Worm (Caenorhabditis elegans) whole organism, early embryonic: ENCODE measurements around the gene F13E9.15.

Source experiments
- B0310.2 ChIP-seq: sonication (generic microtip); optimal IDR thresholded peaks from 2 replicates; lab custom pipeline; 2016; ENCODE audit warnings: mild to moderate bottlenecking, missing genetic modification characterization, missing compliant biosample characterization
- F13C5.2 ChIP-seq: sonication (generic microtip); optimal IDR thresholded peaks from 2 replicates; lab custom pipeline; 2017; ENCODE audit warnings: mild to moderate bottlenecking, missing genetic modification characterization, inconsistent platforms, missing compliant biosample characterization
- aly-1 ChIP-seq: sonication (generic microtip); optimal IDR thresholded peaks from 2 replicates; lab custom pipeline; 2016; ENCODE audit warnings: missing genetic modification characterization, missing compliant biosample characterization
- ama-1 ChIP-seq: fragments of 150-350 bp; optimal IDR thresholded peaks from 2 replicates; lab custom pipeline; 2014
- ceh-13 ChIP-seq: fragments of 200-800 bp; sonication (Bioruptor generic); optimal IDR thresholded peaks from 2 replicates; lab custom pipeline; 2018; ENCODE audit warnings: mild to moderate bottlenecking, missing genetic modification characterization, missing compliant biosample characterization
- ceh-36 ChIP-seq: sonication (generic microtip); optimal IDR thresholded peaks from 2 replicates; lab custom pipeline; 2016; ENCODE audit warnings: missing genetic modification characterization, inconsistent platforms, missing compliant biosample characterization
- ets-7 ChIP-seq: sonication (generic microtip); optimal IDR thresholded peaks from 2 replicates; lab custom pipeline; 2016; ENCODE audit warnings: missing genotype, missing genetic modification characterization, missing compliant biosample characterization
- flt-1 ChIP-seq: fragments of 200-800 bp; sonication (Bioruptor generic); IDR thresholded peaks from 2 replicates; pipeline ENCODE4 v1.3.6; 2022; ENCODE audit warnings: missing genetic modification characterization, missing compliant biosample characterization
- hmbx-1 ChIP-seq: sonication (generic microtip); optimal IDR thresholded peaks from 2 replicates; lab custom pipeline; 2016; ENCODE audit warnings: mild to moderate bottlenecking, missing genetic modification characterization, missing compliant biosample characterization
- hmg-4 ChIP-seq: fragments of 200-800 bp; sonication (Bioruptor generic); optimal IDR thresholded peaks from 2 replicates; lab custom pipeline; 2018; ENCODE audit warnings: mild to moderate bottlenecking, missing genetic modification characterization, missing compliant biosample characterization
- hnd-1 ChIP-seq: sonication (generic microtip); optimal IDR thresholded peaks from 2 replicates; lab custom pipeline; 2016; ENCODE audit warnings: missing genetic modification characterization, missing compliant biosample characterization
- pes-1 ChIP-seq: fragments of 200-800 bp; sonication (Bioruptor generic); IDR thresholded peaks from 2 replicates; pipeline ENCODE4 v1.3.6; 2022; ENCODE audit warnings: missing genetic modification reagents, missing genetic modification characterization, missing compliant biosample characterization
- scrt-1 ChIP-seq: fragments of 200-800 bp; sonication (Bioruptor generic); IDR thresholded peaks from 2 replicates; pipeline ENCODE4 v1.3.6; 2022; ENCODE audit warnings: missing genetic modification characterization, missing compliant biosample characterization
- sea-1 ChIP-seq: fragments of 200-800 bp; sonication (Bioruptor generic); conservative IDR thresholded peaks from 2 replicates; pipeline ENCODE4 v1.3.6; 2022; ENCODE audit warnings: missing genetic modification characterization, missing compliant biosample characterization
- tbx-11 ChIP-seq: fragments of 200-800 bp; sonication (Bioruptor generic); IDR thresholded peaks from 2 replicates; pipeline ENCODE4 v1.3.6; 2022; ENCODE audit warnings: missing genetic modification characterization, missing compliant biosample characterization
- tbx-37 ChIP-seq: fragments of 200-800 bp; sonication (Bioruptor generic); conservative IDR thresholded peaks from 2 replicates; pipeline ENCODE4 v1.3.6; 2022; ENCODE audit warnings: missing genetic modification reagents, missing genetic modification characterization, missing compliant biosample characterization
- tra-4 ChIP-seq: sonication (generic microtip); optimal IDR thresholded peaks from 2 replicates; lab custom pipeline; 2017; ENCODE audit warnings: missing genetic modification characterization, missing compliant biosample characterization

Gene F13E9.15

DNA sequence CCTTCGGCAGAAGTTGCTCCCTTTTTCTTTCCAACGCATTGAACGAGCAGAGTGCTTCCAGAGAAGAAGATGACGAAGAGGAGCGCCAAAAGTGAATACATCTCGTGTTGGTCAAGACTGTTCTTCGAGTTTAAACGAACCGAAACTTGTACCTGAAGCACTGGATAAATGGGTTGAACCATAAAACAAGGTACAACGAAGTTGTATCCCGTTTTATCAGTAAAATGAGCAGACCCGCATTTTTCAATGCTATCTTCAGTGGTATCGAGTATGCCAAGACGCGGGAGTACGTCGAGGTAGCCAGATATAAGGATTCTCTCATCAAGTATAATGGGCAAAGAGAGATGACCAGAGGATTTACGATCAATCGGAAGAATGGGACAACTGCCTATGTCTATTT, 2.4 kb downstream of the F13E9.15 start, which contains the start of gene F13E9.16:
Gene F13E9.16 (minus strand): TSS at position 101 of the 400 bp plus-strand sequence.
- TF ChIP-seq tbx-11 (no peak), aly-1 (no peak), ama-1 (lab: Kevin White, UChicago) (no peak), ets-7 (no peak), hmg-4 (GFP tag; lab: Kevin White, UChicago) (no peak)

DNA sequence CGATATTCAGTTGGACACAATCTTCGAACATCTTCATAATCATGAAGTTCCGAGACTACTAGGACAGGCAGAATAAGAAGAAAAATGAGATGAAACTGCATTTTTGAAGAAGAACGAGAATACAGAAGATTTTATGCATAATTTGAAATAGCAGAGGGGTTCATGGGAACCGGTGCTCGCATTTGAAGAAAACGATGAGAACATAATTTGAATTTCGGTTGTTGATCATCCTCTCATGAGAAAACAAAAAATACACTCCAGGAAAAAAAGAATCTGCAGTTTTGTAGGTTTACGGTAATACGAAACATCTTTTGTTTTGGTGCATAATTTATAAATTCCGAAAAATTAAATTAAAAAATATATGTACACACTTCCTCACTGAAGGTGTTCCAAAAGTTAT, 3.8 kb downstream of the F13E9.15 start, which contains the start of gene srlf-11:
Gene srlf-11 (minus strand): TSS at position 101 of the 400 bp plus-strand sequence.
- TF ChIP-seq ceh-13 (GFP tag; lab: Kevin White, UChicago), result no peak
- no peak for TF ChIP-seq flt-1
- TF ChIP-seq tbx-37, result no peak
- TF ChIP-seq scrt-1, result no peak
- TF ChIP-seq aly-1, result no peak
- TF ChIP-seq pes-1, result no peak
- no peak for TF ChIP-seq hnd-1 (tag; lab: Kevin White, UChicago)

DNA sequence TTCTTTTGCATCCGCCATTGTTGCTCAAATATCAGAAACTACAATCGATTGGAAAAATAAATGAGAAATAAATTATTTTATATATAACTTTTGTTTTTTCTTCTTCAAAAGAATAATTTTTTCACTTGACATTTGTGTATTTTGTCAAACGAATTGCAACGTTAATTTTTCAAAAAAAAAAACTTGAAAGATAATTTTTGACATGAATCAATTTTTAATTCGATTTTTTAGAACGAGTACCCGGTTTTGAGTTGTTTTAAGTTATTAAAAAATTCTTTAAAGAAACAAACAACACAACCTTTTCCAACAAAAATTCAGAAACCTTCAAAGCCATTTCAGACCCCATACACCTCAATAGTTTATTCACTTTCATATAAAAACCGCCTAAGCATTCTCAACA, 5.4 kb downstream of the F13E9.15 start, which contains the start of gene F13E9.5:
Gene F13E9.5 (minus strand): TSS at position 101 of the 400 bp plus-strand sequence.
- no peak for TF ChIP-seq aly-1
- no peak for TF ChIP-seq ama-1 (lab: Kevin White, UChicago)
- TF ChIP-seq B0310.2 (tag; lab: Kevin White, UChicago), result no peak
- no peak for TF ChIP-seq ets-7
- TF ChIP-seq flt-1, result no peak
- TF ChIP-seq pes-1, result no peak
- TF ChIP-seq tbx-37, result no peak
- TF ChIP-seq tbx-11, result no peak
- no peak for TF ChIP-seq scrt-1
- TF ChIP-seq hmg-4 (GFP tag; lab: Kevin White, UChicago), result no peak
- no peak for TF ChIP-seq ceh-13 (GFP tag; lab: Kevin White, UChicago)
- TF ChIP-seq sea-1, result no peak
- no peak for TF ChIP-seq hnd-1 (tag; lab: Kevin White, UChicago)
- no peak for TF ChIP-seq tra-4 (tag; lab: Kevin White, UChicago)
- TF ChIP-seq F13C5.2 (tag; lab: Kevin White, UChicago), result no peak

DNA sequence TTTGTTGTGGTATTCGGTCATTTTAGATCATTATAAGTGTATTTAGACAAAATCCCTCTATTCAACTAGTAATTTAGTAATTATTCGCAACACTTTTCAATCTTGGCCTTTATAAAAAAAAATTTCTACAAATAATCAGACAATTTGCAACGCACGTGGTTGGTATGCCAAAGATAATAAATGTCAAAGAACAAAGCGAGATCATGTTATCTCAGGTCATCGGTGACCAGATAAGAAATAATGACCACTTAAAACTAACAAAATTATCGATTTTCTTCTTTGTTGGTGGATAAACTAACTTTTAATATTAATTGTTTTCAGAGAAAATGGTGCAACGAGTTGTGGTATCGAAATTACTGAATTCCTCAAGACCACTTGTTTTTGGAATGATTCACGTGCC, 8.4 kb downstream of the F13E9.15 start, which contains the start of gene F13E9.13:
Gene F13E9.13 (plus strand): TSS at position 317 of the 400 bp plus-strand sequence.
- TF ChIP-seq ceh-13 (GFP tag; lab: Kevin White, UChicago) (no peak), tbx-37 (no peak), pes-1 (no peak), hmbx-1 (no peak), tbx-11 (no peak), ceh-36 (tag; lab: Kevin White, UChicago) (no peak), scrt-1 (no peak), hmg-4 (GFP tag; lab: Kevin White, UChicago) (no peak), flt-1 (no peak), F13C5.2 (tag; lab: Kevin White, UChicago) (no peak), tra-4 (tag; lab: Kevin White, UChicago) (no peak), B0310.2 (tag; lab: Kevin White, UChicago) (no peak), ets-7 (no peak), hnd-1 (tag; lab: Kevin White, UChicago) (no peak), aly-1 (no peak), sea-1 (no peak), ama-1 (lab: Kevin White, UChicago) (no peak)

DNA sequence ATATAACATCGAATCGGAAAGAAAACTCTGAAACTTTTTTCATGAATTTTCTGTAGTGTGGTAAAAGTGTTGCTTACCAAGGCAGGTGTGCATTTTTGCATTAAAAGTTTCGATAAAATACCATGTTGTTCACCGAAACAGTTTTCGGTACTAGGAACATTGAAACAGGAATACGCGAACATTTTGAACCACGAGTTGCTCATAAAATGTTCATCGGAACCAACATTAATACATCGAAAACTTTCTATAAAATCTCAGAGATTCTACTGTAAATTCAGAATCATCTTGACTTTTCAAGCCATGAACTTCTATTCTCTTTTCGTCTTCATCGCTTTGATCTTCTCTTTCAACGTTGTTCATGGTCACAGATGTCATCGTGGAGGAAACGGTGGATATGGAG, 9.4 kb downstream of the F13E9.15 start, which contains the start of gene fipr-15:
Gene fipr-15 (plus strand): TSS at position 301 of the 400 bp plus-strand sequence.
- no peak for TF ChIP-seq flt-1
- TF ChIP-seq scrt-1, result no peak
- no peak for TF ChIP-seq ceh-13 (GFP tag; lab: Kevin White, UChicago)
- no peak for TF ChIP-seq ets-7
- TF ChIP-seq tbx-37, result no peak
- no peak for TF ChIP-seq aly-1
- TF ChIP-seq B0310.2 (tag; lab: Kevin White, UChicago), result no peak
- TF ChIP-seq F13C5.2 (tag; lab: Kevin White, UChicago), result no peak
- no peak for TF ChIP-seq ama-1 (lab: Kevin White, UChicago)
- TF ChIP-seq ceh-36 (tag; lab: Kevin White, UChicago), result no peak
- no peak for TF ChIP-seq hmbx-1
- no peak for TF ChIP-seq sea-1
- TF ChIP-seq hnd-1 (tag; lab: Kevin White, UChicago), result no peak
- no peak for TF ChIP-seq pes-1

DNA sequence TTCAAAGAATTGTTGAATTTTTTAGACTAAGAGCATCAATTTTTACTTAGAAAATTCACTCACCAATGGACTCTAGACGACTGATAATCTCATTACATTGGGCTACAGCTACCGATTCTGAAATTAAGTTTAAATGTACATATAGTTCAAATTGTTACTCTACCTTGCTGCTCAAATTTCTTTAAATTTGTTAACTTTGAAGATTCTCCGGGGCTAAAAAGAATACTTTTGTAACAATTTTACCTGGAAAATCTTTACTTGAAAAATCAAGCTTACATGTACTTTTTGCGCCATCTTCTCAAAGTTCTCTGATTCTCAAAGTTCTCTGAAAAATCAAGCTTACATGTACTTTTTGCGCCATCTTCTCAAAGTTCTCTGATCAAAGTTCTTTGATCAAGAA, 10.1 kb downstream of the F13E9.15 start, which contains the start of gene sdz-13:
Gene sdz-13 (minus strand): TSS at position 101 of the 400 bp plus-strand sequence.
- TF ChIP-seq tbx-37, result no peak
- no peak for TF ChIP-seq flt-1
- TF ChIP-seq pes-1, result no peak

DNA sequence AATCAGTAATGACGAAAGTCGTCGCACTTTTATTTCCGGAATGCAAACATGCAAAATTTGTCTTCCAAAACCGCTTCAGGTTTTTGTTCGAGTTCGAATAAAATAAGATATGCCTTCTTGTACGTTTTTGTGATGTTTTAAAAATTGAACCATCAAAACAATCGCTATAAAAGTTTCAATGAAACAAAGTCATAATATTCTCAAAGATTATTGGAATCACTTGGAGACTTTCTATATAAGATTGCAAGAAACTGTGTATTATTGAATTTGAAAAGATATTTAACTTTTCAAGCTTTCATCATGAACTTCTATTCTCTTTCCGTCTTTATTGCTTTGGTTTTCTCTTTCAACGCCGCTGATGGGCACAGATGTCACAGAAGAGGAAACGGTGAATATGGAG, 12.8 kb downstream of the F13E9.15 start, which contains the start of gene fipr-14:
Gene fipr-14 (plus strand): TSS at position 301 of the 400 bp plus-strand sequence.
- TF ChIP-seq hmbx-1 (no peak), ama-1 (lab: Kevin White, UChicago) (no peak), B0310.2 (tag; lab: Kevin White, UChicago) (no peak), ets-7 (no peak), tbx-37 (no peak), tra-4 (tag; lab: Kevin White, UChicago) (no peak), tbx-11 (no peak), hmg-4 (GFP tag; lab: Kevin White, UChicago) (no peak), F13C5.2 (tag; lab: Kevin White, UChicago) (no peak), flt-1 (no peak)

DNA sequence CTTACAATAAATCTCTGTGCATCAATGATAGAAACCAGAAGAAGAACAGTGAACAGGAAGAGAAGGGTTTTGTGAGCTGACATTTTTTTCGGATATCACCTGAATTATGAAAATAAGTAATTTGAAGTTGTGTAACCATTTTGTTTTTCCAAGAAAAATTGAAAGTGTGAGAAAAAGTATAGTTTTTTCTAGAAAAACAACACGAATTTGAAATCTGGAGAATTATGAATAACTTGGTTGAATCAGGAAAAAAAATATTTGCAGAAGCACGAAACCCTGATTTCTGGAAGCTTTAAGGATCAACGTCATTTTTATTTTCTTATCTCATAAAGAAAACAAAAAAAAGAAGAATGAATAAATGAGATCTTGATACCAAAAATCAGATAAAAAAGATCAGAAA, 15.1 kb downstream of the F13E9.15 start, which contains the start of gene F13E9.12:
Gene F13E9.12 (minus strand): TSS at position 101 of the 400 bp plus-strand sequence.
- TF ChIP-seq tbx-37 (no peak), sea-1 (no peak), tra-4 (tag; lab: Kevin White, UChicago) (no peak), ama-1 (lab: Kevin White, UChicago) (no peak), B0310.2 (tag; lab: Kevin White, UChicago) (no peak), hmg-4 (GFP tag; lab: Kevin White, UChicago) (no peak), pes-1 (no peak), ceh-13 (GFP tag; lab: Kevin White, UChicago) (no peak), ets-7 (no peak), flt-1 (no peak), F13C5.2 (tag; lab: Kevin White, UChicago) (no peak), hmbx-1 (no peak), ceh-36 (tag; lab: Kevin White, UChicago) (no peak), tbx-11 (no peak), hnd-1 (tag; lab: Kevin White, UChicago) (no peak), aly-1 (no peak)
